Worm (Caenorhabditis elegans): Measurements from ENCODE around the gene clec-265.

The clec-265 gene

DNA sequence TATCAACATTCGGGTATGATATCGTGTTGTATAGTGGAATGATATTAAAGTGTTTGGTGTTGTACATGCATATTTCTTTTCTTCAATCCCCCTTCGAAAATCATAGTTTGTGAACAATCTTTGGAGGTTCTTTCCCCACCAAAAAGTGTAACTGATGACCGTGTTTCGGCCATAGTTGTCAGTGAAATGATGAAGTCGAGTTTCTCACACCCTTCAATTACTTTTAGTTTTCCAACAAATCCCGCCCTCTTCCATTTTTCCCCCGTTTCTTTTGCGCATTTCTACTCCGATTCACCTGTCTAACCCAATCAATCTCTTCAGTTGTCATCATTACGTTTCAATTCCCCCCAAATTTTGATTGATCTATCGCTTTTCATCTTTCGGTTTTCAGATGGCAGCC, 6.4 kb upstream of the clec-265 start:
- TF ChIP-seq ceh-34 (tag; optimal IDR thresholded peaks at IDR 0.05) (no peak), ceh-31 (tag; optimal IDR thresholded peaks at IDR 0.05) (no peak), ztf-16 (tag; optimal IDR thresholded peaks at IDR 0.05) (no peak), tbx-7 (tag; optimal IDR thresholded peaks at IDR 0.05) (no peak), lin-11 (tag; optimal IDR thresholded peaks at IDR 0.05) (no peak), pha-2 (tag; optimal IDR thresholded peaks at IDR 0.05) (no peak)

DNA sequence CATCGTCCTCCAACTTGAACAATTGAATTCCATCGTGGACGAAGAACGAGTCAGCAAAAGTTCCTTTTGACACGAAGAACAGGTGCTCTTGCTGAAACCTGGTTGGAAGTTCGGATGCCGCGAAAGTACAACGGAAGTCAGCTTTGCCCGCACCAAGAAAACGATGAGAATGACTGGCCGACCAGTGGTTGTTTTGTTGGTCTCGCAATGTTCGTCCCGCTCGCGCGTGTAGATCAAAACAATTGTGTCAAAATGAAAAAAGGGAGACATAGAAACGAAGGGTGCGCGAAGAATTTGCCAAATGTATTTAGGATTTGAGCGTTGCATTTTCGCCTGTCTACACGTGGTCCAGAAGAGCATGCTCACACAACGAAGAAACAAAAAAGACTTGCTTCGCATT, 2.6 kb upstream of the clec-265 start, which contains the start of gene M02F4.1:
TSS of gene M02F4.1 (minus strand) at position 101 of the 400 bp plus-strand sequence.
- TF ChIP-seq ceh-9 (tag; optimal IDR thresholded peaks at IDR 0.05) (no peak), nhr-11 (tag; optimal IDR thresholded peaks at IDR 0.05) (no peak), lin-11 (tag; optimal IDR thresholded peaks at IDR 0.05) (no peak), ceh-31 (tag; optimal IDR thresholded peaks at IDR 0.05) (no peak), ceh-34 (tag; optimal IDR thresholded peaks at IDR 0.05) (no peak), elt-2 (tag; optimal IDR thresholded peaks at IDR 0.05) (no peak), ceh-19 (GFP tag; optimal IDR thresholded peaks at IDR 0.05) (no peak), che-1 (tag; optimal IDR thresholded peaks at IDR 0.05) (no peak), lim-6 (tag; optimal IDR thresholded peaks at IDR 0.05) (no peak)

DNA sequence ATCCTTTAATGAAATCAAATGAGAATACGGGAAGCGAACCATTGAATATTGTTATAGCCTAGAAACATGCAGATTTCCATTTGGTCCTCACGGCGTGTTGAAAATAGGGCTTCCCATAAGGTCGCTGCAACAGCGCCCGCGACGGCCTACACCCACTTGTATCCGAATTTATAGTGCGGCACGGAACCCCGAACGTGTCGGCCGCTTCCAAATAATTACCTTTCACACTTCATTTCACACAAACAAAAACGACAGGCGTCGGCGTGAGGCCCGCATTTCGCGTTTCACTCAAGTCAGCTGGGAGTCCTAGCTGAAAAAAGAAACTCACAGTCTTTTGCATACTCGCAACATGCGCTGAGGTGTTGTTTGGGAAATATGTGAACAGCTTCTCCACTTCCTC, 1.9 kb downstream of the clec-265 start:
- TF ChIP-seq T23F11.4 (GFP tag; optimal IDR thresholded peaks at IDR 0.05) (no peak), ceh-30 (tag; optimal IDR thresholded peaks at IDR 0.05) (no peak), odd-2 (tag; optimal IDR thresholded peaks at IDR 0.05) (no peak), hlh-30 (tag; optimal IDR thresholded peaks at IDR 0.05; ENCODE audit: insufficient read depth) (no peak), fax-1 (tag; optimal IDR thresholded peaks at IDR 0.05) (no peak), nhr-232 (tag; optimal IDR thresholded peaks at IDR 0.05) (no peak), gmeb-2 (tag; optimal IDR thresholded peaks at IDR 0.05) (no peak), ceh-34 (tag; optimal IDR thresholded peaks at IDR 0.05) (no peak), nfya-1 (tag; optimal IDR thresholded peaks at IDR 0.05) (no peak), lim-6 (tag; optimal IDR thresholded peaks at IDR 0.05) (no peak)

DNA sequence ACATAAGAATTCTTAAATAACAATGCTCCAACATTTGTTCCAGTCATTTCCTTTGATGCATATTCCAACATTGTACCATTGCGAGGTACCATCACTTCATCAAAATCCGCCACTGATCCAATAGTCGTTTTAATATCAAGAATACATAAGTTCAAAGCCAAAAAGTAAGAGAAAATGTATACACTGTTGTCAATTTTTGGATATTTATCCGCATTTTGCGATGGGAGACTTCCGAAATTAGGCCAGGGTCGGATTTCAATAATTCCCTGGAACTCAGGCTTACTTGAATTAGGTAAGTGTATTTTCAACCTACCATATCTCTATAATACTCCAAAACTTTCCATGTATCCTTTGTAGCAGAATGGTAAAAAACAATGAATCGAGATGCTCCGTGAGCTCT, 2.6 kb downstream of the clec-265 start, which contains the start of gene M02F4.2:
TSS of gene M02F4.2 (minus strand) at position 101 of the 400 bp plus-strand sequence.
- TF ChIP-seq ceh-2 (tag; optimal IDR thresholded peaks at IDR 0.05) = no peak
- TF ChIP-seq unc-86 (tag; optimal IDR thresholded peaks at IDR 0.05) = no peak
- TF ChIP-seq ceh-48 (tag; optimal IDR thresholded peaks at IDR 0.05) = no peak
- no peak for TF ChIP-seq ahr-1 (tag; optimal IDR thresholded peaks at IDR 0.05)

DNA sequence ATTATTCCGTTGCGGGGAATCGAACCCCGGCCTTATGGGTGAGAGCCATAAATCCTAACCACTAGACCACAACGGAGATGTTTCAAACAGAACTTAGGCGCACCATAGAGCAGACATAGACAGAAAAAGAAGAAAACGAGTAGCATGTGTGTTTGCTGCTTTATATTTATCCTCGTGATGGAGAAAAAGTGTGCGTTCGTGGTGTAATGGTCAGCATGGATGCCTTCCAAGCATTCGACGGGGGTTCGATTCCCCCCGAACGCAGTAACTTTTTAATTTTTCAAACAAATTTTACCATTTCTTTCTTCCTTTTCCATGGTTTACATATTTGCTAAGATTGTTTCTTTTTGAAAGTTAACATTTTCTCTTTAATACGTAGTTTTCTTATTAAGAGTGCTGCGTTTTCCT, 4.4 kb downstream of the clec-265 start:
- TF ChIP-seq ceh-14 (tag; optimal IDR thresholded peaks at IDR 0.05) (peak; percentile 96), syd-9 (tag; optimal IDR thresholded peaks at IDR 0.05) (peak; percentile 95), unc-55 (GFP tag; optimal IDR thresholded peaks at IDR 0.05) (peak; percentile 24), ceh-18 (tag; optimal IDR thresholded peaks at IDR 0.05) (peak; percentile 90), hlh-13 (GFP tag; optimal IDR thresholded peaks at IDR 0.05) (peak; percentile 93), sdc-2 (tag; optimal IDR thresholded peaks at IDR 0.05) (peak; percentile 93), pat-9 (tag; optimal IDR thresholded peaks at IDR 0.05) (peak; percentile 92), sox-4 (tag; optimal IDR thresholded peaks at IDR 0.05) (peak; percentile 93), unc-42 (tag; optimal IDR thresholded peaks at IDR 0.05) (peak; percentile 68), ceh-34 (tag; optimal IDR thresholded peaks at IDR 0.05) (peak; percentile 94), ceh-2 (tag; optimal IDR thresholded peaks at IDR 0.05) (peak; percentile 89), ref-2 (tag; optimal IDR thresholded peaks at IDR 0.05) (peak; percentile 94), ceh-22 (tag; optimal IDR thresholded peaks at IDR 0.05) (no peak), ceh-24 (tag; optimal IDR thresholded peaks at IDR 0.05) (peak; percentile 94), pax-1 (tag; optimal IDR thresholded peaks at IDR 0.05) (peak; percentile 60), fkh-6 (tag; optimal IDR thresholded peaks at IDR 0.05) (peak; percentile 92), C08G9.2 (tag; optimal IDR thresholded peaks at IDR 0.05) (peak; percentile 91), fkh-10 (GFP tag; optimal IDR thresholded peaks at IDR 0.05) (peak; percentile 82), hlh-8 (tag; optimal IDR thresholded peaks at IDR 0.05) (peak; percentile 93), unc-86 (tag; optimal IDR thresholded peaks at IDR 0.05) (peak; percentile 95), tbx-2 (tag; optimal IDR thresholded peaks at IDR 0.05) (peak; percentile 91), unc-3 (GFP tag; conservative IDR thresholded peaks at IDR 0.05) (peak; percentile 92), unc-3 (tag; optimal IDR thresholded peaks at IDR 0.05) (peak; percentile 95), ahr-1 (tag; optimal IDR thresholded peaks at IDR 0.05) (peak; percentile 83), ceh-19 (GFP tag; optimal IDR thresholded peaks at IDR 0.05) (peak; percentile 97), madf-2 (tag; optimal IDR thresholded peaks at IDR 0.05) (peak; percentile 94), che-1 (tag; optimal IDR thresholded peaks at IDR 0.05) (peak; percentile 95), elt-2 (tag; optimal IDR thresholded peaks at IDR 0.05) (peak; percentile 95), gmeb-2 (tag; optimal IDR thresholded peaks at IDR 0.05) (peak; percentile 96)

Data from whole organism, late embryonic.